Fruit fly (Drosophila melanogaster): Measurements from ENCODE around the gene Tango14.

Gene Tango14

DNA sequence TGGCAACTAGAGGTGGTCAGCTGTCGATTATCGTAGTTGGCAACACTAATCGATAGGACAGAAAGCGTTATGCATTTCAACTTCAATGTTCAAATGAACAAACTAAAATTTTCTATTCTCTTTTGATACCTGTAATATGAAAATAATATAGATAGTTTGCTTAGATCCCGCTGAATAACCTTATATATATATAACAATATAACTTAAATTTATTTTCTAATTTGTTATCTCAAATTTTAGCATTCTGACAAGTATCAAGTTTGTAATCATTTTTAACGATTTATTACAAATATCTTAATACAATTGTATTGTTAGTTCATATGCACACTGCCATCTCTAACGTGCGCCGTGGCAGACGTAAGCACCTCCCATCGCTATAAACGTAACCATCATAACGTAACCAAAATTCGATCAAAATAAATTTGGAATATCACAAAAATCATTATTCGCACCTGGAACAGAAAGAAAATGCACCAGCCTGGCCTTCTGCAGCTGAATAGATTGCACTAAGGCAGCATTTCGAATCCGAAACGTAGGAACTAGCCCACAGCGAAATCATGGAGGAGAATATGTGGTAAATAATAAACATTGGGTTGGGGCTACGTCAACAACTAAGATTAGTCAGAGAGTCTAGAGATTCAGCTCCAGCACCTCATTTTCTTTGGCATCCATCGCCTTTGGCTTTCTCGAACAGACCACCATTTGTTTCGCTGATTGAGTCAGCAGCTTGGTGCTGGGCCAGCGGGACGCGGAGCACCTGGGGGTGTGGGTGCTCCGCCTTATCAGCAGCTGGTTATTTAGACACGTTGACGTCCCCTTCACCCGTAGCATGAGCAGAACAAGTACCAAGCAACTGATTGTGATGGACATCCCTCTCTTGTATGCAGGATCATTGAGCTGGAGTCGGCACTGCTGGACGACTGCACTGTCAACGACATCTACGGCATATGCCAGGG is 29.3 kb upstream of the Tango14 start, which contains the start of the genes Pino and TBC1D23 (continued):
- TF ChIP-seq Rfx (GFP tag; IDR thresholded peaks at IDR 0.05), result peak; percentile 85
- TF ChIP-seq Rx (GFP tag; IDR thresholded peaks at IDR 0.05), result peak; percentile 44; the same call in 1 of the 2 replicates
- no peak for TF ChIP-seq seq (GFP tag; IDR thresholded peaks at IDR 0.05)
- TF ChIP-seq gem (tag; optimal IDR thresholded peaks at IDR 0.05), result peak; percentile 89
- TF ChIP-seq Trl (optimal IDR thresholded peaks at IDR 0.05), result no peak
- peak; percentile 2 for TF ChIP-seq Trl (GFP tag; optimal IDR thresholded peaks at IDR 0.05)
- TF ChIP-seq CG4707 (GFP tag; optimal IDR thresholded peaks at IDR 0.05), result no peak
- TF ChIP-seq CG15514 (GFP tag; optimal IDR thresholded peaks at IDR 0.05), result peak; percentile 79
- peak; percentile 46 for TF ChIP-seq CG11723 (GFP tag; optimal IDR thresholded peaks at IDR 0.05)
- no peak; the same call in 2 of the 3 replicates for TF ChIP-seq jigr1 (GFP tag; IDR thresholded peaks at IDR 0.05)
- peak; percentile 73; the same call in 2 of the 3 replicates for TF ChIP-seq CG16813 (GFP tag; IDR thresholded peaks at IDR 0.05; ENCODE audit: partially characterized antibody)
- TF ChIP-seq CG13424 (tag; optimal IDR thresholded peaks at IDR 0.05), result peak; percentile 84
- TF ChIP-seq CG17568 (GFP tag; optimal IDR thresholded peaks at IDR 0.05), result no peak
- TF ChIP-seq Sry-β (GFP tag; optimal IDR thresholded peaks at IDR 0.05), result no peak
- TF ChIP-seq cas (GFP tag; IDR thresholded peaks at IDR 0.05), result no peak
- peak; percentile 66 for TF ChIP-seq CG9727 (GFP tag; optimal IDR thresholded peaks at IDR 0.05)
- TF ChIP-seq E2f1 (GFP tag; IDR thresholded peaks at IDR 0.05), result peak; percentile 66
- TF ChIP-seq CG13287 (GFP tag; IDR thresholded peaks at IDR 0.05; ENCODE audit: partially characterized antibody), result peak; percentile 76
- TF ChIP-seq eve (GFP tag; optimal IDR thresholded peaks at IDR 0.05), result no peak
- peak; percentile 79 for TF ChIP-seq Hmr (GFP tag; optimal IDR thresholded peaks at IDR 0.05)
- peak; percentile 42; the same call in 1 of the 2 replicates for TF ChIP-seq CG11085 (GFP tag; IDR thresholded peaks at IDR 0.05)
- peak; percentile 51 for TF ChIP-seq CG13624 (GFP tag; optimal IDR thresholded peaks at IDR 0.05)
- TF ChIP-seq sens (GFP tag), result peak; percentile 86
- no peak for TF ChIP-seq chm (GFP tag; IDR thresholded peaks at IDR 0.05)
- peak; percentile 70; the same call in 1 of the 2 replicates for TF ChIP-seq vvl (GFP tag; IDR thresholded peaks at IDR 0.05)
- TF ChIP-seq Tbp (GFP tag; optimal IDR thresholded peaks at IDR 0.05), result no peak
- TF ChIP-seq Hsf (GFP tag; optimal IDR thresholded peaks at IDR 0.05), result peak; percentile 36
- peak; percentile 72; the same call in 1 of the 3 replicates for TF ChIP-seq ken (GFP tag; IDR thresholded peaks at IDR 0.05)
- no peak for TF ChIP-seq oc (tag; optimal IDR thresholded peaks at IDR 0.05)
- peak; percentile 53 for TF ChIP-seq Blimp-1 (GFP tag; optimal IDR thresholded peaks at IDR 0.05)
- no peak for TF ChIP-seq cg (GFP tag; optimal IDR thresholded peaks at IDR 0.05)
- TF ChIP-seq CG11504 (tag; optimal IDR thresholded peaks at IDR 0.05), result peak; percentile 75
- peak; percentile 15 for TF ChIP-seq CG18011 (GFP tag; optimal IDR thresholded peaks at IDR 0.05)
- TF ChIP-seq Vsx1 (GFP tag; optimal IDR thresholded peaks at IDR 0.05), result peak; percentile 19
- no peak for TF ChIP-seq Sin3A (optimal IDR thresholded peaks at IDR 0.05)
- no peak for TF ChIP-seq ftz-f1 (GFP tag; optimal IDR thresholded peaks at IDR 0.05)
- peak; percentile 61 for TF ChIP-seq zen (tag; optimal IDR thresholded peaks at IDR 0.05)
- TF ChIP-seq CG1832 (GFP tag; optimal IDR thresholded peaks at IDR 0.05), result no peak
- peak; percentile 77 for TF ChIP-seq CG9817 (tag; optimal IDR thresholded peaks at IDR 0.05)
- no peak for TF ChIP-seq kah (GFP tag; optimal IDR thresholded peaks at IDR 0.05)
- TF ChIP-seq CG1603 (tag; optimal IDR thresholded peaks at IDR 0.05), result peak; percentile 6
- TF ChIP-seq CG8359 (GFP tag; optimal IDR thresholded peaks at IDR 0.05; ENCODE audit: borderline replicate concordance), result no peak
- peak; percentile 65; the same call in 2 of the 3 replicates for TF ChIP-seq zfh1 (GFP tag; IDR thresholded peaks at IDR 0.05)
- peak; percentile 87 for TF ChIP-seq CG9932 (GFP tag; IDR thresholded peaks at IDR 0.05)
- TF ChIP-seq Xrp1 (GFP tag; IDR thresholded peaks at IDR 0.05), result peak; percentile 75
- peak; percentile 38; the same call in 1 of the 2 replicates for TF ChIP-seq danr (GFP tag; IDR thresholded peaks at IDR 0.05)
- TF ChIP-seq CG14860 (GFP tag; IDR thresholded peaks at IDR 0.05; ENCODE audit: partially characterized antibody), result peak; percentile 64; the same call in 2 of the 3 replicates
- TF ChIP-seq fru (optimal IDR thresholded peaks at IDR 0.05), result no peak
- TF ChIP-seq CG10366 (GFP tag; IDR thresholded peaks at IDR 0.05), result peak; percentile 79
